Worm (Caenorhabditis elegans) whole organism, young adult: Measurements from ENCODE around the gene npp-9.

Experiments
- B0019.2 ChIP-seq: fragments of 200-800 bp; sonication (Bioruptor generic); conservative IDR thresholded peaks from 2 replicates; pipeline ENCODE4 v1.3.6; 2022; ENCODE audit warnings: missing genetic modification reagents, missing genetic modification characterization, missing compliant biosample characterization
- B0035.1 ChIP-seq: sonication (generic microtip); optimal IDR thresholded peaks from 2 replicates; lab custom pipeline; 2016; ENCODE audit warnings: missing genetic modification characterization, mild to moderate bottlenecking, missing compliant biosample characterization, missing genotype, missing genetic modification reagents
- B0261.1 ChIP-seq: sonication (generic microtip); optimal IDR thresholded peaks from 2 replicates; lab custom pipeline; 2016; ENCODE audit warnings: mild to moderate bottlenecking, missing genetic modification characterization, moderate library complexity, missing compliant biosample characterization
- B0336.3 ChIP-seq: fragments of 200-800 bp; sonication (Bioruptor generic); IDR thresholded peaks from 2 replicates; pipeline ENCODE4 v1.3.6; 2022; ENCODE audit warnings: missing genetic modification characterization, missing compliant biosample characterization
- C06A6.2 ChIP-seq: fragments of 200-800 bp; sonication (Bioruptor generic); conservative IDR thresholded peaks from 2 replicates; pipeline ENCODE4 v1.3.6; 2022; ENCODE audit warnings: missing genetic modification characterization, missing compliant biosample characterization
- C17E4.6 ChIP-seq: fragments of 200-800 bp; sonication (Bioruptor generic); IDR thresholded peaks from 2 replicates; pipeline ENCODE4 v1.3.6; 2022; ENCODE audit warnings: missing genetic modification reagents, missing genetic modification characterization, missing compliant biosample characterization
- F33H1.4 ChIP-seq: fragments of 200-800 bp; sonication (Bioruptor generic); IDR thresholded peaks from 2 replicates; pipeline ENCODE4 v1.3.6; 2022; ENCODE audit warnings: missing genetic modification reagents, missing genetic modification characterization, missing compliant biosample characterization
- F37B4.10 ChIP-seq: fragments of 200-800 bp; sonication (Bioruptor generic); IDR thresholded peaks from 2 replicates; pipeline ENCODE4 v1.3.6; 2022; ENCODE audit warnings: missing genetic modification characterization, missing compliant biosample characterization
- F39B2.1 ChIP-seq: fragments of 200-800 bp; sonication (Bioruptor generic); IDR thresholded peaks from 2 replicates; pipeline ENCODE4 v1.3.6; 2022; ENCODE audit warnings: missing genetic modification reagents, missing genetic modification characterization, missing compliant biosample characterization
- F52B5.7 ChIP-seq: sonication (generic microtip); optimal IDR thresholded peaks from 2 replicates; lab custom pipeline; 2016; ENCODE audit warnings: mild to moderate bottlenecking, missing genetic modification characterization, missing compliant biosample characterization
- F55B11.4 ChIP-seq: sonication (generic microtip); optimal IDR thresholded peaks from 2 replicates; lab custom pipeline; 2016; ENCODE audit warnings: missing compliant biosample characterization, missing genetic modification characterization, borderline replicate concordance; ENCODE audit not compliant: insufficient read depth
- Y53F4B.3 ChIP-seq: fragments of 200-800 bp; sonication (Bioruptor generic); IDR thresholded peaks from 2 replicates; pipeline ENCODE4 v1.3.6; 2022; ENCODE audit warnings: missing genetic modification reagents, missing genetic modification characterization, missing compliant biosample characterization
- Y53G8AR.9 ChIP-seq: fragments of 200-800 bp; sonication (Bioruptor generic); conservative IDR thresholded peaks from 2 replicates; pipeline ENCODE4 v1.3.6; 2022; ENCODE audit warnings: missing genetic modification reagents, missing genetic modification characterization, missing compliant biosample characterization
- Y79H2A.3 ChIP-seq: fragments of 200-800 bp; sonication (Bioruptor generic); conservative IDR thresholded peaks from 2 replicates; pipeline ENCODE4 v1.3.6; 2022; ENCODE audit warnings: missing genetic modification reagents, missing genetic modification characterization, missing compliant biosample characterization
- aptf-2 ChIP-seq: fragments of 200-800 bp; sonication (Bioruptor generic); conservative IDR thresholded peaks from 2 replicates; pipeline ENCODE4 v1.3.6; 2022; ENCODE audit warnings: missing genetic modification reagents, missing genetic modification characterization, missing compliant biosample characterization
- aptf-3 ChIP-seq: fragments of 200-800 bp; sonication (Bioruptor generic); IDR thresholded peaks from 2 replicates; pipeline ENCODE4 v1.3.6; 2022; ENCODE audit warnings: missing genetic modification characterization, missing compliant biosample characterization
- attf-3 ChIP-seq: fragments of 200-800 bp; sonication (Bioruptor generic); conservative IDR thresholded peaks from 2 replicates; pipeline ENCODE4 v1.3.6; 2022; ENCODE audit warnings: missing genetic modification reagents, missing genetic modification characterization, missing compliant biosample characterization
- ceh-100 ChIP-seq: fragments of 200-800 bp; sonication (Bioruptor generic); IDR thresholded peaks from 2 replicates; pipeline ENCODE4 v1.3.6; 2022; ENCODE audit warnings: missing genetic modification reagents, missing genetic modification characterization, missing compliant biosample characterization
- ceh-27 ChIP-seq: fragments of 200-800 bp; sonication (Bioruptor generic); optimal IDR thresholded peaks from 2 replicates; lab custom pipeline; 2018; ENCODE audit warnings: mild to moderate bottlenecking, missing genetic modification characterization, moderate library complexity, missing compliant biosample characterization
- ceh-58 ChIP-seq: fragments of 200-800 bp; sonication (Bioruptor generic); IDR thresholded peaks from 2 replicates; pipeline ENCODE4 v1.3.6; 2022; ENCODE audit warnings: missing genetic modification characterization, missing compliant biosample characterization
- ceh-79 ChIP-seq: sonication (generic microtip); optimal IDR thresholded peaks from 2 replicates; lab custom pipeline; 2017; ENCODE audit warnings: mild to moderate bottlenecking, missing genetic modification characterization, missing compliant biosample characterization
- ceh-91 ChIP-seq: fragments of 200-800 bp; sonication (Bioruptor generic); IDR thresholded peaks from 2 replicates; pipeline ENCODE4 v1.3.6; 2022; ENCODE audit warnings: missing genetic modification reagents, missing genetic modification characterization, missing compliant biosample characterization
- chd-7 ChIP-seq: sonication (generic microtip); optimal IDR thresholded peaks from 2 replicates; lab custom pipeline; 2016; ENCODE audit warnings: mild to moderate bottlenecking, missing genetic modification characterization, moderate library complexity, missing compliant biosample characterization
- egl-18 ChIP-seq: fragments of 200-800 bp; sonication (Bioruptor generic); IDR thresholded peaks from 2 replicates; pipeline ENCODE4 v1.3.6; 2022; ENCODE audit warnings: missing genetic modification reagents, missing genetic modification characterization, missing compliant biosample characterization
- egl-44 ChIP-seq: fragments of 200-800 bp; sonication (Bioruptor generic); IDR thresholded peaks from 2 replicates; pipeline ENCODE4 v1.3.6; 2022; ENCODE audit warnings: missing genetic modification reagents, missing genetic modification characterization, missing compliant biosample characterization
- egrh-3 ChIP-seq: fragments of 200-800 bp; sonication (Bioruptor generic); IDR thresholded peaks from 2 replicates; pipeline ENCODE4 v1.3.6; 2022; ENCODE audit warnings: missing genetic modification reagents, missing genetic modification characterization, missing compliant biosample characterization
- ekl-4 ChIP-seq: fragments of 200-800 bp; sonication (Bioruptor generic); IDR thresholded peaks from 2 replicates; pipeline ENCODE4 v1.3.6; 2022; ENCODE audit warnings: missing genetic modification reagents, missing genetic modification characterization, missing compliant biosample characterization
- hlh-12 ChIP-seq: sonication (generic microtip); optimal IDR thresholded peaks from 2 replicates; lab custom pipeline; 2016; ENCODE audit warnings: missing genetic modification characterization, missing compliant biosample characterization
- hlh-26 ChIP-seq: fragments of 200-800 bp; sonication (Bioruptor generic); conservative IDR thresholded peaks from 2 replicates; pipeline ENCODE4 v1.3.6; 2022; ENCODE audit warnings: missing genetic modification reagents, missing genetic modification characterization, missing compliant biosample characterization
- hmg-20 ChIP-seq: fragments of 200-800 bp; sonication (Bioruptor generic); IDR thresholded peaks from 2 replicates; pipeline ENCODE4 v1.3.6; 2022; ENCODE audit warnings: missing genetic modification reagents, missing genetic modification characterization, missing compliant biosample characterization
- let-607 ChIP-seq, 2 experiments: fragments of 200-800 bp in 1 of 2; sonication (Bioruptor generic) in 1 of 2; sonication (generic microtip) in 1 of 2; optimal IDR thresholded peaks; 2 replicates each; lab custom pipeline; 2016 to 2018; ENCODE audit warnings: mild to moderate bottlenecking in 2 of 2, missing compliant biosample characterization in 2 of 2, missing genetic modification characterization in 2 of 2, moderate library complexity in 2 of 2, missing genotype in 1 of 2
- lin-35 ChIP-seq, 3 experiments: fragments of 150-350 bp in 2 of 3; sonication (generic microtip) in 1 of 3; optimal IDR thresholded peaks; 2 replicates each; lab custom pipeline; 2014 to 2018; ENCODE audit warnings: missing biosample characterization in 3 of 3, missing genetic modification characterization in 3 of 3, missing genetic modification reagents in 3 of 3
- lin-40 ChIP-seq: sonication (generic microtip); optimal IDR thresholded peaks from 2 replicates; lab custom pipeline; 2016; ENCODE audit warnings: missing genetic modification characterization, mild to moderate bottlenecking, missing compliant biosample characterization, missing genotype, missing genetic modification reagents
- lir-1 ChIP-seq: fragments of 200-800 bp; sonication (Bioruptor generic); conservative IDR thresholded peaks from 2 replicates; pipeline ENCODE4 v1.3.6; 2022; ENCODE audit warnings: missing genetic modification reagents, missing genetic modification characterization, missing compliant biosample characterization
- madf-8 ChIP-seq: fragments of 200-800 bp; sonication (Bioruptor generic); conservative IDR thresholded peaks from 2 replicates; pipeline ENCODE4 v1.3.6; 2022; ENCODE audit warnings: missing genetic modification reagents, missing genetic modification characterization, missing compliant biosample characterization
- nfyb-1 ChIP-seq: fragments of 200-800 bp; sonication (Bioruptor generic); IDR thresholded peaks from 2 replicates; pipeline ENCODE4 v1.3.6; 2022; ENCODE audit warnings: missing genetic modification reagents, missing genetic modification characterization, missing compliant biosample characterization
- nhr-80 ChIP-seq: sonication (generic microtip); optimal IDR thresholded peaks from 2 replicates; lab custom pipeline; 2016; ENCODE audit warnings: missing genetic modification characterization, missing compliant biosample characterization
- rec-8 ChIP-seq, 2 experiments: sonication (generic microtip); optimal IDR thresholded peaks; 2 replicates each; lab custom pipeline; 2016; ENCODE audit warnings: mild to moderate bottlenecking in 2 of 2, missing genetic modification characterization in 2 of 2, missing genetic modification reagents in 2 of 2, missing genotype in 2 of 2, missing biosample characterization in 1 of 2, missing compliant biosample characterization in 1 of 2, moderate library complexity in 1 of 2
- sea-2 ChIP-seq: fragments of 200-800 bp; sonication (Bioruptor generic); IDR thresholded peaks from 2 replicates; pipeline ENCODE4 v1.3.6; 2022; ENCODE audit warnings: missing genetic modification characterization, missing compliant biosample characterization
- snpc-1.1 ChIP-seq: sonication (generic microtip); optimal IDR thresholded peaks from 2 replicates; lab custom pipeline; 2017; ENCODE audit warnings: missing genetic modification characterization, mild to moderate bottlenecking, missing compliant biosample characterization, antibody characterized with exemption, moderate library complexity, missing genotype, missing genetic modification reagents; ENCODE audit not compliant: insufficient read depth
- snpc-3.4 ChIP-seq: sonication (generic microtip); optimal IDR thresholded peaks from 2 replicates; lab custom pipeline; 2017; ENCODE audit warnings: missing genetic modification characterization, mild to moderate bottlenecking, missing compliant biosample characterization, antibody characterized with exemption, moderate library complexity, missing genotype, missing genetic modification reagents
- tbp1 ChIP-seq: fragments of 200-800 bp; sonication (Bioruptor generic); optimal IDR thresholded peaks from 2 replicates; lab custom pipeline; 2018; ENCODE audit warnings: mild to moderate bottlenecking, missing genetic modification characterization, missing compliant biosample characterization
- tbx-9 ChIP-seq: sonication (generic microtip); optimal IDR thresholded peaks from 2 replicates; lab custom pipeline; 2016; ENCODE audit warnings: borderline replicate concordance, missing genetic modification characterization, inconsistent platforms, missing compliant biosample characterization
- zim-3 ChIP-seq: sonication (generic microtip); optimal IDR thresholded peaks from 2 replicates; lab custom pipeline; 2017; ENCODE audit warnings: mild to moderate bottlenecking, missing genetic modification characterization, moderate library complexity, missing compliant biosample characterization
- ztf-18 ChIP-seq: sonication (generic microtip); optimal IDR thresholded peaks from 2 replicates; lab custom pipeline; 2016; ENCODE audit warnings: missing genotype, mild to moderate bottlenecking, missing genetic modification characterization, missing compliant biosample characterization
- ztf-6 ChIP-seq: fragments of 200-800 bp; sonication (Bioruptor generic); IDR thresholded peaks from 2 replicates; pipeline ENCODE4 v1.3.6; 2022; ENCODE audit warnings: missing genetic modification reagents, missing genetic modification characterization, missing compliant biosample characterization

Gene npp-9

ce11 chrIII:3390144-3390543, 14.1 kb downstream of the npp-9 start (continued):
- TF ChIP-seq ekl-4 (0 out of 2 replicates have a peak, but pooled peaks have one; percentile 40), egl-18 (GFP tag; lab: Robert Waterston, UW) (no peak), B0019.2 (GFP tag; lab: Robert Waterston, UW) (0 out of 2 replicates have a peak, but pooled peaks have one; percentile 7), aptf-2 (GFP tag; lab: Robert Waterston, UW) (no peak), ceh-91 (GFP tag; lab: Robert Waterston, UW) (peak; percentile 87), ceh-27 (GFP tag; lab: Kevin White, UChicago) (no peak), let-607 (tag; optimal IDR thresholded peaks at IDR 0.05; lab: Kevin White, UChicago) (no peak), ztf-18 (no peak), rec-8 (tag; optimal IDR thresholded peaks at IDR 0.05; lab: Kevin White, UChicago) (no peak), Y79H2A.3 (GFP tag; lab: Robert Waterston, UW) (no peak), sea-2 (GFP tag; lab: Robert Waterston, UW) (no peak), hlh-12 (tag; lab: Kevin White, UChicago) (no peak), lir-1 (GFP tag; lab: Robert Waterston, UW) (no peak), snpc-1.1 (tag; lab: Kevin White, UChicago) (peak; percentile 48), ceh-58 (GFP tag; lab: Robert Waterston, UW) (no peak), B0261.1 (no peak), Y53F4B.3 (no peak), Y53G8AR.9 (no peak), egrh-3 (GFP tag; lab: Robert Waterston, UW) (no peak), aptf-3 (no peak), F39B2.1 (GFP tag; lab: Robert Waterston, UW) (no peak), B0336.3 (GFP tag; lab: Robert Waterston, UW) (no peak), ceh-79 (tag; lab: Kevin White, UChicago) (no peak), lin-40 (no peak), C17E4.6 (GFP tag; lab: Robert Waterston, UW) (no peak), ceh-100 (GFP tag; lab: Robert Waterston, UW) (0 out of 2 replicates have a peak, but pooled peaks have one; percentile 27), egl-44 (GFP tag; lab: Robert Waterston, UW) (no peak), zim-3 (tag; lab: Kevin White, UChicago) (no peak)

ce11 chrIII:3389426-3390020, 14.8 kb downstream of the npp-9 start, which contains the start of the genes elmd-1 and hecw-1:
Gene elmd-1 (plus strand): TSS chrIII:3389919.
Gene hecw-1 (minus strand): TSS chrIII:3389970.
- TF ChIP-seq B0035.1 (tag; lab: Kevin White, UChicago) (peak; percentile 30), ztf-6 (peak; percentile 43; the same call in 1 of the 2 replicates), snpc-3.4 (tag; lab: Kevin White, UChicago) (peak; percentile 31), lir-1 (GFP tag; lab: Robert Waterston, UW) (no peak), chd-7 (tag; lab: Kevin White, UChicago) (peak; percentile 51), rec-8 (tag; optimal IDR thresholded peaks at IDR 0.05; lab: Kevin White, UChicago) (no peak), madf-8 (GFP tag; lab: Robert Waterston, UW) (peak; percentile 54), attf-3 (GFP tag; lab: Robert Waterston, UW) (no peak), F33H1.4 (peak; percentile 78), lin-35 (GFP tag; optimal IDR thresholded peaks at IDR 0.05; lab: Kevin White, UChicago) (no peak), C06A6.2 (GFP tag; lab: Robert Waterston, UW) (no peak), tbx-9 (tag; lab: Kevin White, UChicago) (no peak), F37B4.10 (no peak), F52B5.7 (tag; lab: Kevin White, UChicago) (peak; percentile 3), hlh-26 (no peak), egl-44 (GFP tag; lab: Robert Waterston, UW) (peak; percentile 72; the same call in 1 of the 2 replicates), F55B11.4 (tag; lab: Kevin White, UChicago) (no peak), nfyb-1 (GFP tag; lab: Robert Waterston, UW) (peak; percentile 86), egrh-3 (GFP tag; lab: Robert Waterston, UW) (no peak), hmg-20 (GFP tag; lab: Robert Waterston, UW) (no peak), zim-3 (tag; lab: Kevin White, UChicago) (no peak), nhr-80 (peak; percentile 86), B0336.3 (GFP tag; lab: Robert Waterston, UW) (peak; percentile 50; the same call in 1 of the 2 replicates), tbp1 (peak; percentile 97)
